Fruit fly (Drosophila melanogaster): ENCODE data around the gene CG14563.

Gene CG14563

DNA sequence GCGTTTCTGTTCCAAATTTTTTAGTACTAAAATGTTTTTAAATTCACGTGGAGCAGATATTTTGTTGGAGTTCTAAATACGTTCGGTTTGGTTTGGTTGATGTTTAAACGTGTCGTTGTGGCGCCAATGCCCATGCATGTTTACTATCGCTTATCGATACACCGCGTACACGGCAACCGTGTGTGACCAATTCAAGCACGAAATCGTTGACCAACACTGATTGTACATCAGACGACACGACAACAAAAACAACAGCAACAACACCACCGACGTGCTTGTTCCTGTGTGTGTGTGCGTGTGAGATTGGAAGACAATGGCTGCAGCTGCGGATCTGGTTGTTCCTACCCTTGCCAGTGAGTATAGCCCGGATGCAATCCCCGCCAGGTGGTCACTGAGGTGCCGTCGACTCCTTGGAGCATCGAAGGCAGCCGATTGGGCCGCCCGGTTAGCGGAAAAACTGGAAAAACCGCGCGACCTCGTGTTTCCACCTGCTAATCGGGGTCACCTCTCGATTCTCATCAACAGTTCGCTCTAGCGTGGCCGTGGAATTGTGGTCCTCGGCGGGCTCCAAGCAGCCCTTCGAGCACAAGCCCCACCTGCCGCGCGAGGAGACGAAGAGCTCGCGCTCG is 17.3 kb downstream of the CG14563 start, which contains the start of gene eIF2A (continued):
- peak; percentile 86 for TF ChIP-seq Rfx (GFP tag; IDR thresholded peaks at IDR 0.05)
- TF ChIP-seq PHDP (tag; optimal IDR thresholded peaks at IDR 0.05) = peak; percentile 49
- peak; percentile 57 for TF ChIP-seq lbe (GFP tag; optimal IDR thresholded peaks at IDR 0.05)
- TF ChIP-seq CG8089 (GFP tag; optimal IDR thresholded peaks at IDR 0.05) = no peak
- peak; percentile 21; the same call in 1 of the 2 replicates for TF ChIP-seq CG10959 (GFP tag; IDR thresholded peaks at IDR 0.05)
- TF ChIP-seq Neu2 (GFP tag; optimal IDR thresholded peaks at IDR 0.05; ENCODE audit: borderline replicate concordance) = no peak
- TF ChIP-seq cg (GFP tag; optimal IDR thresholded peaks at IDR 0.05) = peak; percentile 94
- peak; percentile 16 for TF ChIP-seq CG5245 (GFP tag; optimal IDR thresholded peaks at IDR 0.05)
- peak; percentile 51 for TF ChIP-seq gfzf (GFP tag; optimal IDR thresholded peaks at IDR 0.05)
- TF ChIP-seq nau (GFP tag; optimal IDR thresholded peaks at IDR 0.05) = no peak
- no peak for TF ChIP-seq MTF-1 (GFP tag; optimal IDR thresholded peaks at IDR 0.05; ENCODE audit: borderline replicate concordance)
- TF ChIP-seq z (GFP tag; IDR thresholded peaks at IDR 0.05) = no peak
- no peak for TF ChIP-seq gt (GFP tag; IDR thresholded peaks at IDR 0.05)
- no peak for TF ChIP-seq CG6272 (GFP tag; IDR thresholded peaks at IDR 0.05)
- TF ChIP-seq gcm (GFP tag; optimal IDR thresholded peaks at IDR 0.05) = peak; percentile 42
- TF ChIP-seq stwl (tag; optimal IDR thresholded peaks at IDR 0.05) = peak; percentile 93
- TF ChIP-seq unc-4 (GFP tag; IDR thresholded peaks at IDR 0.05; ENCODE audit: partially characterized antibody) = peak; percentile 73
- no peak for TF ChIP-seq slou (GFP tag; optimal IDR thresholded peaks at IDR 0.05)
- TF ChIP-seq CG14860 (GFP tag; IDR thresholded peaks at IDR 0.05; ENCODE audit: partially characterized antibody) = 0 out of 3 replicates have a peak, but pooled peaks have one; percentile 39
- TF ChIP-seq jumu (GFP tag; optimal IDR thresholded peaks at IDR 0.05) = peak; percentile 66
- TF ChIP-seq CG32772 (GFP tag; IDR thresholded peaks at IDR 0.05) = 0 out of 2 replicates have a peak, but pooled peaks have one; percentile 22
- no peak for TF ChIP-seq trh (GFP tag; optimal IDR thresholded peaks at IDR 0.05)
- TF ChIP-seq insv (GFP tag; optimal IDR thresholded peaks at IDR 0.05) = peak in 1 of 2 experiments; percentile 60
- no peak for TF ChIP-seq wor (GFP tag; IDR thresholded peaks at IDR 0.05)
- TF ChIP-seq corto (GFP tag; optimal IDR thresholded peaks at IDR 0.05) = no peak
- TF ChIP-seq HHEX (GFP tag; optimal IDR thresholded peaks at IDR 0.05) = peak; percentile 34
- peak; percentile 53 for TF ChIP-seq kah (GFP tag; optimal IDR thresholded peaks at IDR 0.05)
- TF ChIP-seq Poxn (GFP tag; IDR thresholded peaks at IDR 0.05) = no peak
- no peak for TF ChIP-seq Nf-YA (GFP tag; IDR thresholded peaks at IDR 0.05)
- TF ChIP-seq ara (GFP tag; IDR thresholded peaks at IDR 0.05) = peak; percentile 13; the same call in 1 of the 2 replicates
- no peak for TF ChIP-seq jing (GFP tag; optimal IDR thresholded peaks at IDR 0.05)
- TF ChIP-seq zf30C (GFP tag; optimal IDR thresholded peaks at IDR 0.05) = no peak
- no peak; the same call in 1 of the 2 replicates for TF ChIP-seq seq (GFP tag; IDR thresholded peaks at IDR 0.05)
- TF ChIP-seq CG17385 (GFP tag; optimal IDR thresholded peaks at IDR 0.05) = peak; percentile 47
- TF ChIP-seq esg (GFP tag; conservative IDR thresholded peaks at IDR 0.05) = no peak
- TF ChIP-seq GATAe (GFP tag; conservative IDR thresholded peaks at IDR 0.05) = no peak
- no peak for TF ChIP-seq CG18599 (GFP tag; optimal IDR thresholded peaks at IDR 0.05)
- peak; percentile 85 for TF ChIP-seq Myb (GFP tag; optimal IDR thresholded peaks at IDR 0.05)
- no peak for TF ChIP-seq tll (GFP tag; optimal IDR thresholded peaks at IDR 0.05)
- TF ChIP-seq chn (GFP tag; optimal IDR thresholded peaks at IDR 0.05) = peak; percentile 54
- no peak for TF ChIP-seq CG5953 (GFP tag; IDR thresholded peaks at IDR 0.05)
- TF ChIP-seq CG11696 (GFP tag; IDR thresholded peaks at IDR 0.05) = no peak
- TF ChIP-seq CG7928 (GFP tag; optimal IDR thresholded peaks at IDR 0.05) = peak; percentile 8
- no peak for TF ChIP-seq B-H1 (GFP tag; IDR thresholded peaks at IDR 0.05)
- peak; percentile 87 for TF ChIP-seq CG14710 (tag; optimal IDR thresholded peaks at IDR 0.05)
- peak; percentile 98 for TF ChIP-seq Med (GFP tag)
- no peak for TF ChIP-seq CG4730 (GFP tag; IDR thresholded peaks at IDR 0.05)
- TF ChIP-seq CG17328 (GFP tag; IDR thresholded peaks at IDR 0.05) = peak; percentile 58
- peak; percentile 80 for TF ChIP-seq sug (tag; optimal IDR thresholded peaks at IDR 0.05)
- TF ChIP-seq CG2120 (GFP tag; optimal IDR thresholded peaks at IDR 0.05) = peak; percentile 80

All from whole organism, embryonic.